Fruit fly (Drosophila melanogaster) Kc167 (cell line): ENCODE results near the gene CG17264.

Experiments
- Sin3A ChIP-seq: fragments of >200 bp; optimal IDR thresholded peaks from 2 replicates; lab custom pipeline; 2018; ENCODE audit warnings: missing external identifiers
- h ChIP-seq: fragments of >200 bp; optimal IDR thresholded peaks from 3 replicates; lab custom pipeline; 2018; ENCODE audit warnings: missing external identifiers
- psq ChIP-seq: fragments of >200 bp; optimal IDR thresholded peaks from 2 replicates; lab custom pipeline; 2017; ENCODE audit warnings: missing external identifiers
- ttk ChIP-seq: sonication (Bioruptor generic); optimal IDR thresholded peaks from 2 replicates; lab custom pipeline; 2017; ENCODE audit warnings: missing external identifiers

- TF ChIP-seq Sin3A (no peak), psq (lab: Kevin White, UChicago) (no peak), ttk (lab: Kevin White, UChicago) (no peak), h (lab: Kevin White, UChicago) (no peak)
Measured at dm6 chr2L:3039774-3040173, 21.5 kb downstream of the CG17264 start, which contains the start of the genes cnir and CG17221.
